Fruit fly (Drosophila melanogaster) whole organism, prepupa: ENCODE measurements around the gene CG34161.

ENCODE experiments used
- Blimp-1 ChIP-seq: fragments of 200-800 bp; sonication (Bioruptor generic); optimal IDR thresholded peaks from 3 replicates; lab custom pipeline; 2017; ENCODE audit warnings: missing biosample characterization, missing genetic modification characterization, mild to moderate bottlenecking, moderate library complexity, missing genetic modification reagents
- CG10631 ChIP-seq: fragments of 200-800 bp; sonication (Bioruptor generic); optimal IDR thresholded peaks from 2 replicates; lab custom pipeline; 2016; ENCODE audit warnings: missing biosample characterization, missing genetic modification characterization
- CG10669 ChIP-seq: fragments of 200-800 bp; sonication (Bioruptor generic); optimal IDR thresholded peaks from 3 replicates; lab custom pipeline; 2018; ENCODE audit warnings: missing biosample characterization, mild to moderate bottlenecking, missing genetic modification characterization, moderate library complexity
- CG11294 ChIP-seq: fragments of 200-800 bp; sonication (Bioruptor generic); IDR thresholded peaks from 2 replicates; pipeline ENCODE4 v1.3.6; 2022; ENCODE audit warnings: missing biosample characterization, missing genetic modification characterization
- CG11762 ChIP-seq: fragments of 200-800 bp; sonication (Bioruptor generic); optimal IDR thresholded peaks from 3 replicates; lab custom pipeline; 2016; ENCODE audit warnings: missing biosample characterization, missing genetic modification characterization; ENCODE audit not compliant: insufficient read depth
- CG11902 ChIP-seq: fragments of 200-800 bp; sonication (Bioruptor generic); optimal IDR thresholded peaks from 3 replicates; lab custom pipeline; 2016; ENCODE audit warnings: missing biosample characterization, missing genetic modification characterization
- CG15336 ChIP-seq: fragments of 200-800 bp; sonication (Bioruptor generic); IDR thresholded peaks from 2 replicates; pipeline ENCODE4 v1.3.6; 2022; ENCODE audit warnings: missing biosample characterization, missing genetic modification characterization
- CG16779 ChIP-seq: fragments of 200-800 bp; sonication (Bioruptor generic); optimal IDR thresholded peaks from 3 replicates; lab custom pipeline; 2017; ENCODE audit warnings: missing biosample characterization, mild to moderate bottlenecking, missing genetic modification characterization
- CG3032 ChIP-seq: fragments of 200-800 bp; optimal IDR thresholded peaks from 2 replicates; lab custom pipeline; 2019; ENCODE audit warnings: missing biosample characterization, mild to moderate bottlenecking, missing genetic modification characterization, moderate library complexity
- CG34406 ChIP-seq: fragments of 200-800 bp; sonication (Bioruptor generic); optimal IDR thresholded peaks from 3 replicates; lab custom pipeline; 2016; ENCODE audit warnings: missing biosample characterization, missing genetic modification characterization
- CG3919 ChIP-seq: fragments of 200-800 bp; sonication (Bioruptor generic); optimal IDR thresholded peaks from 3 replicates; lab custom pipeline; 2016; ENCODE audit warnings: missing biosample characterization, missing genetic modification characterization
- CG4318 ChIP-seq: fragments of 200-800 bp; sonication (Bioruptor generic); optimal IDR thresholded peaks from 3 replicates; lab custom pipeline; 2017; ENCODE audit warnings: missing biosample characterization, mild to moderate bottlenecking, missing genetic modification characterization
- CG6163 ChIP-seq: fragments of 200-800 bp; sonication (Bioruptor generic); IDR thresholded peaks from 3 replicates; pipeline ENCODE4 v1.3.6; 2022; ENCODE audit warnings: missing biosample characterization, missing genetic modification characterization
- CG6276 ChIP-seq: fragments of 200-800 bp; sonication (Bioruptor generic); optimal IDR thresholded peaks from 2 replicates; lab custom pipeline; 2017; ENCODE audit warnings: missing biosample characterization, mild to moderate bottlenecking, missing genetic modification characterization
- CG7368 ChIP-seq: fragments of 200-800 bp; sonication (Bioruptor generic); optimal IDR thresholded peaks from 3 replicates; lab custom pipeline; 2016; ENCODE audit warnings: missing biosample characterization, missing genetic modification characterization
- CG8119 ChIP-seq: fragments of 200-800 bp; sonication (Bioruptor generic); IDR thresholded peaks from 3 replicates; pipeline ENCODE4 v1.3.6; 2022; ENCODE audit warnings: missing biosample characterization, missing genetic modification characterization
- CG8319 ChIP-seq: fragments of 200-800 bp; sonication (Bioruptor generic); optimal IDR thresholded peaks from 3 replicates; lab custom pipeline; 2016; ENCODE audit warnings: missing biosample characterization, missing genetic modification characterization
- CG8632 ChIP-seq: fragments of 200-800 bp; sonication (Bioruptor generic); optimal IDR thresholded peaks from 3 replicates; lab custom pipeline; 2016; ENCODE audit warnings: missing biosample characterization, missing genetic modification characterization
- CG9139 ChIP-seq: fragments of 200-800 bp; sonication (Bioruptor generic); optimal IDR thresholded peaks from 3 replicates; lab custom pipeline; 2017; ENCODE audit warnings: missing biosample characterization, mild to moderate bottlenecking, missing genetic modification characterization
- Eip75B ChIP-seq: fragments of 200-800 bp; sonication (Bioruptor generic); optimal IDR thresholded peaks from 3 replicates; lab custom pipeline; 2016; ENCODE audit warnings: missing biosample characterization, missing genetic modification characterization
- Eip78C ChIP-seq: fragments of 200-800 bp; sonication (Bioruptor generic); peaks from one replicate; lab custom pipeline; 2016; ENCODE audit warnings: missing biosample characterization, missing genetic modification characterization
- Ets21C ChIP-seq: fragments of 200-800 bp; sonication (Bioruptor generic); optimal IDR thresholded peaks from 3 replicates; lab custom pipeline; 2016; ENCODE audit warnings: missing biosample characterization, missing genetic modification characterization
- Ets96B ChIP-seq: fragments of 200-800 bp; optimal IDR thresholded peaks from 2 replicates; lab custom pipeline; 2019; ENCODE audit warnings: missing biosample characterization, mild to moderate bottlenecking, missing genetic modification characterization, moderate library complexity
- Gug ChIP-seq: fragments of 200-800 bp; sonication (Bioruptor generic); IDR thresholded peaks from 2 replicates; pipeline ENCODE4 v1.3.6; 2022; ENCODE audit warnings: missing biosample characterization, missing genetic modification characterization
- Hr39 ChIP-seq: fragments of 200-800 bp; sonication (Bioruptor generic); optimal IDR thresholded peaks from 2 replicates; lab custom pipeline; 2016; ENCODE audit warnings: missing biosample characterization, missing genetic modification characterization
- Hr4 ChIP-seq: fragments of 200-800 bp; sonication (Bioruptor generic); optimal IDR thresholded peaks from 3 replicates; lab custom pipeline; 2016; ENCODE audit warnings: missing biosample characterization, missing genetic modification characterization
- Lpt ChIP-seq: fragments of 200-800 bp; sonication (Bioruptor generic); optimal IDR thresholded peaks from 3 replicates; lab custom pipeline; 2016; ENCODE audit warnings: missing biosample characterization, missing genetic modification characterization
- Met ChIP-seq: fragments of 200-800 bp; sonication (Bioruptor generic); optimal IDR thresholded peaks from 3 replicates; lab custom pipeline; 2016; ENCODE audit warnings: missing biosample characterization, missing genetic modification characterization
- OdsH ChIP-seq: fragments of 200-800 bp; sonication (Bioruptor generic); optimal IDR thresholded peaks from 3 replicates; lab custom pipeline; 2016; ENCODE audit warnings: missing biosample characterization, missing genetic modification characterization
- Smox ChIP-seq: fragments of 200-800 bp; sonication (Bioruptor generic); optimal IDR thresholded peaks from 3 replicates; lab custom pipeline; 2016; ENCODE audit warnings: missing biosample characterization, missing genetic modification characterization
- Sox14 ChIP-seq: fragments of 200-800 bp; sonication (Bioruptor generic); optimal IDR thresholded peaks from 3 replicates; lab custom pipeline; 2016; ENCODE audit warnings: missing biosample characterization, missing genetic modification characterization
- Sox15 ChIP-seq: fragments of 200-800 bp; sonication (Bioruptor generic); optimal IDR thresholded peaks from 3 replicates; lab custom pipeline; 2016; ENCODE audit warnings: missing biosample characterization, missing genetic modification characterization
- acj6 ChIP-seq: fragments of 200-800 bp; sonication (Bioruptor generic); optimal IDR thresholded peaks from 3 replicates; lab custom pipeline; 2016; ENCODE audit warnings: missing biosample characterization, missing genetic modification characterization
- cyc ChIP-seq: fragments of 200-800 bp; sonication (Bioruptor generic); optimal IDR thresholded peaks from 3 replicates; lab custom pipeline; 2016; ENCODE audit warnings: missing biosample characterization, missing genetic modification characterization
- dac ChIP-seq: fragments of 200-800 bp; sonication (Bioruptor generic); optimal IDR thresholded peaks from 2 replicates; lab custom pipeline; 2017; ENCODE audit warnings: missing biosample characterization, mild to moderate bottlenecking, missing genetic modification characterization
- dsx ChIP-seq: fragments of 200-800 bp; optimal IDR thresholded peaks from 3 replicates; lab custom pipeline; 2019; ENCODE audit warnings: missing biosample characterization, mild to moderate bottlenecking, missing genetic modification characterization, moderate library complexity; ENCODE audit not compliant: poor library complexity, severe bottlenecking
- eg ChIP-seq: fragments of 200-800 bp; sonication (Bioruptor generic); IDR thresholded peaks from 3 replicates; pipeline ENCODE4 v1.3.6; 2022; ENCODE audit warnings: missing biosample characterization, missing genetic modification characterization
- esn ChIP-seq: fragments of 200-800 bp; sonication (Bioruptor generic); optimal IDR thresholded peaks from 2 replicates; lab custom pipeline; 2016; ENCODE audit warnings: missing biosample characterization, mild to moderate bottlenecking, missing genetic modification characterization, moderate library complexity
- fd59A ChIP-seq: fragments of 200-800 bp; sonication (Bioruptor generic); optimal IDR thresholded peaks from 2 replicates; lab custom pipeline; 2017; ENCODE audit warnings: missing biosample characterization, mild to moderate bottlenecking, missing genetic modification characterization, missing genetic modification reagents
- fd85E ChIP-seq: fragments of 200-800 bp; sonication (Bioruptor generic); optimal IDR thresholded peaks from 3 replicates; lab custom pipeline; 2016; ENCODE audit warnings: missing biosample characterization, missing genetic modification characterization
- lz ChIP-seq: fragments of 200-800 bp; sonication (Bioruptor generic); optimal IDR thresholded peaks from 3 replicates; lab custom pipeline; 2016; ENCODE audit warnings: missing biosample characterization, missing genetic modification characterization
- net ChIP-seq: fragments of 200-800 bp; sonication (Bioruptor generic); optimal IDR thresholded peaks from 3 replicates; lab custom pipeline; 2016; ENCODE audit warnings: missing biosample characterization, missing genetic modification characterization
- salr ChIP-seq, 2 experiments: fragments of 200-800 bp; sonication (Bioruptor generic); optimal IDR thresholded peaks; 3 replicates each; lab custom pipeline; 2016 to 2018; ENCODE audit warnings: missing biosample characterization in 2 of 2, missing genetic modification characterization in 2 of 2, mild to moderate bottlenecking in 1 of 2
- spab ChIP-seq: fragments of 200-800 bp; sonication (Bioruptor generic); optimal IDR thresholded peaks from 2 replicates; lab custom pipeline; 2017; ENCODE audit warnings: missing biosample characterization, mild to moderate bottlenecking, missing genetic modification characterization, missing genetic modification reagents
- ss ChIP-seq, 2 experiments: fragments of 200-800 bp; sonication (Bioruptor generic); optimal IDR thresholded peaks; 2 replicates in 1 of 2; 3 replicates in 1 of 2; lab custom pipeline; 2017 to 2018; ENCODE audit warnings: mild to moderate bottlenecking in 2 of 2, missing biosample characterization in 2 of 2, missing genetic modification characterization in 2 of 2, moderate library complexity in 1 of 2
- svp ChIP-seq: fragments of 200-800 bp; sonication (Bioruptor generic); peaks from one replicate; lab custom pipeline; 2016; ENCODE audit warnings: missing biosample characterization, missing genetic modification characterization
- topi ChIP-seq: fragments of 200-800 bp; sonication (Bioruptor generic); optimal IDR thresholded peaks from 3 replicates; lab custom pipeline; 2016; ENCODE audit warnings: missing biosample characterization, missing genetic modification characterization
- vri ChIP-seq: fragments of 200-800 bp; sonication (Bioruptor generic); optimal IDR thresholded peaks from 3 replicates; lab custom pipeline; 2016; ENCODE audit warnings: missing biosample characterization, mild to moderate bottlenecking, missing genetic modification characterization

CG34161 gene

dm6 chr2L:10616767-10617166 is 35.3 kb upstream of the CG34161 start (continued):
- TF ChIP-seq fd59A (peak; percentile 87), Ets21C (GFP tag; lab: Kevin White, UChicago) (peak; percentile 19), CG11762 (GFP tag; lab: Kevin White, UChicago) (peak; percentile 77), topi (GFP tag; lab: Kevin White, UChicago) (peak; percentile 64), CG6276 (GFP tag; lab: Kevin White, UChicago) (peak; percentile 84), CG15336 (GFP tag; lab: Robert Waterston, UW) (peak; percentile 97), acj6 (GFP tag; lab: Kevin White, UChicago) (peak; percentile 86), OdsH (GFP tag; lab: Kevin White, UChicago) (peak; percentile 89), Ets96B (tag; lab: Kevin White, UChicago) (peak; percentile 93), dac (GFP tag; lab: Kevin White, UChicago) (peak; percentile 71), svp (GFP tag; lab: Kevin White, UChicago) (peak; percentile 58), Smox (peak; percentile 44), Lpt (GFP tag; lab: Kevin White, UChicago) (peak; percentile 88), CG4318 (peak; percentile 72), CG8119 (GFP tag; lab: Robert Waterston, UW) (peak; percentile 94), fd85E (peak; percentile 15), cyc (peak; percentile 44), lz (GFP tag; lab: Kevin White, UChicago) (peak; percentile 67), Eip75B (peak; percentile 84)
- TF ChIP-seq, all 60 proteins: peak for 54

- TF ChIP-seq CG16779 (peak; percentile 24), CG15336 (GFP tag; lab: Robert Waterston, UW) (peak; percentile 62), fd85E (no peak), spab (GFP tag; lab: Kevin White, UChicago) (peak; percentile 52), CG3919 (GFP tag; lab: Kevin White, UChicago) (peak; percentile 62), CG9139 (no peak), CG8632 (GFP tag; lab: Kevin White, UChicago) (peak; percentile 54), CG11902 (no peak), Gug (GFP tag; lab: Robert Waterston, UW) (no peak), CG34406 (GFP tag; lab: Kevin White, UChicago) (peak; percentile 71), Eip78C (GFP tag; lab: Kevin White, UChicago) (peak; percentile 92), Sox15 (GFP tag; lab: Kevin White, UChicago) (peak; percentile 30), CG11294 (no peak), dsx (GFP tag; lab: Kevin White, UChicago) (peak; percentile 40), Met (peak; percentile 79), CG10631 (GFP tag; lab: Kevin White, UChicago) (peak; percentile 63), eg (GFP tag; lab: Robert Waterston, UW) (peak; percentile 49; the same call in 2 of the 3 replicates), salr (GFP tag; optimal IDR thresholded peaks at IDR 0.05; lab: Kevin White, UChicago) (no peak), Hr39 (GFP tag; lab: Kevin White, UChicago) (peak; percentile 55), CG7368 (GFP tag; lab: Kevin White, UChicago) (peak; percentile 30), CG6163 (GFP tag; lab: Robert Waterston, UW) (peak; percentile 48; the same call in 1 of the 3 replicates), CG8119 (GFP tag; lab: Robert Waterston, UW) (peak; percentile 77), acj6 (GFP tag; lab: Kevin White, UChicago) (peak; percentile 66), Sox14 (GFP tag; lab: Kevin White, UChicago) (peak; percentile 53), net (GFP tag; lab: Kevin White, UChicago) (peak; percentile 62), Eip75B (peak; percentile 67), dac (GFP tag; lab: Kevin White, UChicago) (no peak), CG3032 (peak; percentile 55), ss (GFP tag; optimal IDR thresholded peaks at IDR 0.05; lab: Kevin White, UChicago) (peak; percentile 6 to 44), CG11762 (GFP tag; lab: Kevin White, UChicago) (peak; percentile 18), Hr4 (peak; percentile 36), Ets96B (tag; lab: Kevin White, UChicago) (peak; percentile 59), CG8319 (peak; percentile 36), Blimp-1 (GFP tag; lab: Kevin White, UChicago) (peak; percentile 50), OdsH (GFP tag; lab: Kevin White, UChicago) (peak; percentile 69), svp (GFP tag; lab: Kevin White, UChicago) (peak; percentile 88), CG10669 (peak; percentile 47), CG6276 (GFP tag; lab: Kevin White, UChicago) (no peak), vri (GFP tag; lab: Kevin White, UChicago) (peak; percentile 62), fd59A (peak; percentile 56), Ets21C (GFP tag; lab: Kevin White, UChicago) (peak; percentile 39), esn (peak; percentile 79), CG4318 (peak; percentile 15)
Measured at dm6 chr2L:10615889-10616288, 34.4 kb upstream of the CG34161 start.
